Worm (Caenorhabditis elegans) whole organism, L1 larva: ENCODE data around the gene vit-2.

Source experiments
- C16A3.4 ChIP-seq: fragments of 150-350 bp; optimal IDR thresholded peaks from 2 replicates; lab custom pipeline; 2014; ENCODE audit warnings: missing biosample characterization, missing genetic modification characterization
- C34B4.2 ChIP-seq: sonication (generic microtip); optimal IDR thresholded peaks from 2 replicates; lab custom pipeline; 2017; ENCODE audit warnings: mild to moderate bottlenecking, missing genetic modification characterization, missing compliant biosample characterization
- ceh-8 ChIP-seq: fragments of 200-800 bp; sonication (Bioruptor generic); optimal IDR thresholded peaks from 2 replicates; lab custom pipeline; 2018; ENCODE audit warnings: mild to moderate bottlenecking, missing genetic modification characterization, moderate library complexity, missing compliant biosample characterization
- dsc-1 ChIP-seq: sonication (generic microtip); optimal IDR thresholded peaks from 2 replicates; lab custom pipeline; 2016; ENCODE audit warnings: mild to moderate bottlenecking, missing genetic modification characterization, missing compliant biosample characterization
- hlh-4 ChIP-seq: sonication (generic microtip); optimal IDR thresholded peaks from 2 replicates; lab custom pipeline; 2016; ENCODE audit warnings: mild to moderate bottlenecking, missing genetic modification characterization, missing compliant biosample characterization
- lin-39 ChIP-seq: fragments of 150-350 bp; optimal IDR thresholded peaks from 2 replicates; lab custom pipeline; 2014; ENCODE audit warnings: missing biosample characterization, missing genetic modification reagents, missing genetic modification characterization
- mdl-1 ChIP-seq, 2 experiments: fragments of 150-350 bp; optimal IDR thresholded peaks; 2 replicates each; lab custom pipeline; 2014 to 2017; ENCODE audit warnings: missing biosample characterization in 2 of 2, missing genetic modification characterization in 2 of 2, inconsistent platforms in 1 of 2
- pqm-1 ChIP-seq: sonication (generic microtip); optimal IDR thresholded peaks from 3 replicates; lab custom pipeline; 2017; ENCODE audit warnings: missing biosample characterization, missing genetic modification characterization
- skn-1 ChIP-seq: fragments of 150-350 bp; optimal IDR thresholded peaks from 2 replicates; lab custom pipeline; 2014; ENCODE audit warnings: missing biosample characterization, missing genetic modification characterization
- snu-23 ChIP-seq: sonication (generic microtip); optimal IDR thresholded peaks from 2 replicates; lab custom pipeline; 2016; ENCODE audit warnings: missing genetic modification characterization, missing compliant biosample characterization
- sup-37 ChIP-seq: fragments of 200-800 bp; sonication (Bioruptor generic); optimal IDR thresholded peaks from 2 replicates; lab custom pipeline; 2018; ENCODE audit warnings: mild to moderate bottlenecking, missing genetic modification characterization, missing compliant biosample characterization
- tlp-1 ChIP-seq: fragments of 150-350 bp; optimal IDR thresholded peaks from 2 replicates; lab custom pipeline; 2014; ENCODE audit warnings: missing biosample characterization, missing genetic modification characterization
- unc-86 ChIP-seq: sonication (generic microtip); optimal IDR thresholded peaks from 2 replicates; lab custom pipeline; 2016; ENCODE audit warnings: missing genetic modification characterization, missing compliant biosample characterization
- ztf-4 ChIP-seq: fragments of 150-350 bp; optimal IDR thresholded peaks from 2 replicates; lab custom pipeline; 2014; ENCODE audit warnings: missing biosample characterization, missing genetic modification characterization

ce11 chrX:5060756-5061155 lies 40.1 kb upstream of the vit-2 start, which contains the start of gene C24H10.3:
- no peak for TF ChIP-seq sup-37
- TF ChIP-seq ztf-4 (tag; lab: Kevin White, UChicago): no peak
- no peak for TF ChIP-seq mdl-1 (tag; optimal IDR thresholded peaks at IDR 0.05; lab: Kevin White, UChicago)
- no peak for TF ChIP-seq tlp-1
- TF ChIP-seq pqm-1 (tag; lab: Kevin White, UChicago): no peak
- TF ChIP-seq snu-23 (GFP tag; lab: Kevin White, UChicago): no peak
- no peak for TF ChIP-seq dsc-1
- TF ChIP-seq skn-1 (tag; lab: Kevin White, UChicago): no peak
- TF ChIP-seq lin-39 (tag; lab: Kevin White, UChicago): no peak
- no peak for TF ChIP-seq hlh-4 (tag; lab: Kevin White, UChicago)
- TF ChIP-seq unc-86 (tag; lab: Kevin White, UChicago): no peak
- TF ChIP-seq C34B4.2 (tag; lab: Kevin White, UChicago): no peak
- TF ChIP-seq ceh-8 (GFP tag; lab: Kevin White, UChicago): no peak
- TF ChIP-seq C16A3.4: no peak
